Worm (Caenorhabditis elegans) whole organism, late embryonic: Measurements from ENCODE around the gene irld-38.

Experiments used
- che-1 ChIP-seq: sonication (generic microtip); optimal IDR thresholded peaks from 2 replicates; lab custom pipeline; 2016; ENCODE audit warnings: mild to moderate bottlenecking, missing genetic modification characterization, missing compliant biosample characterization
- dve-1 ChIP-seq: sonication (generic microtip); optimal IDR thresholded peaks from 2 replicates; lab custom pipeline; 2017; ENCODE audit warnings: antibody characterized with exemption, mild to moderate bottlenecking, missing genetic modification characterization, missing compliant biosample characterization
- fkh-6 ChIP-seq: sonication (generic microtip); optimal IDR thresholded peaks from 2 replicates; lab custom pipeline; 2016; ENCODE audit warnings: missing genetic modification characterization, missing compliant biosample characterization
- hlh-6 ChIP-seq: sonication (generic microtip); optimal IDR thresholded peaks from 2 replicates; lab custom pipeline; 2016; ENCODE audit warnings: missing genotype, missing genetic modification characterization, missing compliant biosample characterization
- nfya-1 ChIP-seq: sonication (generic microtip); optimal IDR thresholded peaks from 2 replicates; lab custom pipeline; 2017; ENCODE audit warnings: missing genetic modification characterization, mild to moderate bottlenecking, missing compliant biosample characterization, antibody characterized with exemption, moderate library complexity
- nhr-11 ChIP-seq: fragments of 150-350 bp; optimal IDR thresholded peaks from 2 replicates; lab custom pipeline; 2014; ENCODE audit warnings: missing biosample characterization, missing genetic modification characterization
- unc-55 ChIP-seq: sonication (generic microtip); optimal IDR thresholded peaks from 2 replicates; lab custom pipeline; 2017; ENCODE audit warnings: missing biosample characterization, missing genetic modification reagents, missing genetic modification characterization

- no peak for TF ChIP-seq dve-1 (tag; lab: Kevin White, UChicago)
- no peak for TF ChIP-seq nfya-1 (tag; lab: Kevin White, UChicago)
- no peak for TF ChIP-seq fkh-6 (tag; lab: Kevin White, UChicago)
- TF ChIP-seq unc-55, result no peak
- TF ChIP-seq hlh-6 (tag; lab: Kevin White, UChicago), result no peak
- no peak for TF ChIP-seq nhr-11 (tag; lab: Kevin White, UChicago)
- no peak for TF ChIP-seq che-1 (tag; lab: Kevin White, UChicago)
Observed at ce11 chrV:2987407-2987806, 44.8 kb downstream of the irld-38 start, which contains the start of gene srh-85.
